Worm (Caenorhabditis elegans): Measurements from ENCODE around the gene fbxb-11.

- TF ChIP-seq W03F9.2 (tag; optimal IDR thresholded peaks at IDR 0.05) (no peak), dao-5 (tag; optimal IDR thresholded peaks at IDR 0.05) (no peak)
These were observed 21.1 kb upstream of the fbxb-11 start, which contains the start of gene fbxb-47 for ce11 chrII:1703363-1703762.

All from whole organism, L4/young adult.